Worm (Caenorhabditis elegans): Measurements from ENCODE around the gene lgc-5.

Gene lgc-5

ce11 chrIV:8354572-8354971 lies 12.1 kb downstream of the lgc-5 start, which contains the start of gene F17E9.3:
F17E9.3 (plus strand) TSS chrIV:8354872.
- TF ChIP-seq lin-54 (GFP tag; optimal IDR thresholded peaks at IDR 0.05) = no peak
- TF ChIP-seq egl-18 (GFP tag; IDR thresholded peaks at IDR 0.05) = no peak
- TF ChIP-seq nhr-179 (tag; optimal IDR thresholded peaks at IDR 0.05) = no peak
- no peak for TF ChIP-seq egl-44 (GFP tag; IDR thresholded peaks at IDR 0.05)
- TF ChIP-seq F37B4.10 (GFP tag; IDR thresholded peaks at IDR 0.05) = no peak
- no peak for TF ChIP-seq ekl-4 (GFP tag; IDR thresholded peaks at IDR 0.05)
- TF ChIP-seq tlf-1 (GFP tag; optimal IDR thresholded peaks at IDR 0.05) = no peak
- no peak for TF ChIP-seq snpc-3.4 (tag; optimal IDR thresholded peaks at IDR 0.05)
- TF ChIP-seq mel-28 (tag; optimal IDR thresholded peaks at IDR 0.05; ENCODE audit: borderline replicate concordance) = no peak
- TF ChIP-seq atf-7 (tag; optimal IDR thresholded peaks at IDR 0.05) = no peak
- no peak for TF ChIP-seq hlh-12 (tag; optimal IDR thresholded peaks at IDR 0.05)

- TF ChIP-seq let-607 (tag; optimal IDR thresholded peaks at IDR 0.05) = no peak
These were observed 13.1 kb downstream of the lgc-5 start, which contains the start of the genes F17E9.2 and col-116 for ce11 chrIV:8355592-8355991. F17E9.2 (plus strand) TSS chrIV:8355892. col-116 (plus strand) TSS chrIV:8355906.

- TF ChIP-seq let-607 (tag; optimal IDR thresholded peaks at IDR 0.05) (no peak), zfh-2 (GFP tag; conservative IDR thresholded peaks at IDR 0.05) (peak; percentile 84)
These were observed 14.8 kb downstream of the lgc-5 start for ce11 chrIV:8357299-8357698.

- no peak for TF ChIP-seq efl-1 (GFP tag; optimal IDR thresholded peaks at IDR 0.05)
- TF ChIP-seq mcd-1 (GFP tag; IDR thresholded peaks at IDR 0.05) = no peak
- TF ChIP-seq Y67H2A.10 (GFP tag; conservative IDR thresholded peaks at IDR 0.05) = no peak
- TF ChIP-seq F23B12.7 (tag; optimal IDR thresholded peaks at IDR 0.05; ENCODE audit: insufficient read depth) = no peak
- no peak for TF ChIP-seq zim-3 (tag; optimal IDR thresholded peaks at IDR 0.05)
- TF ChIP-seq F33H1.4 (GFP tag; IDR thresholded peaks at IDR 0.05) = no peak
- TF ChIP-seq rpc-1 (optimal IDR thresholded peaks at IDR 0.05) = no peak
- no peak for TF ChIP-seq rpc-1 (tag; optimal IDR thresholded peaks at IDR 0.05)
- TF ChIP-seq dpl-1 (GFP tag; optimal IDR thresholded peaks at IDR 0.05) = no peak
- no peak for TF ChIP-seq let-607 (tag; optimal IDR thresholded peaks at IDR 0.05)
- no peak for TF ChIP-seq ztf-22 (GFP tag; optimal IDR thresholded peaks at IDR 0.05)
- TF ChIP-seq Y53F4B.3 (GFP tag; IDR thresholded peaks at IDR 0.05) = no peak
- no peak for TF ChIP-seq F55B11.4 (tag; optimal IDR thresholded peaks at IDR 0.05; ENCODE audit: borderline replicate concordance, insufficient read depth)
These were observed 16.0 kb downstream of the lgc-5 start, which contains the start of gene D2096.13 for ce11 chrIV:8358492-8358891. D2096.13 (minus strand) TSS chrIV:8358592.

ce11 chrIV:8359716-8360407 lies 17.4 kb downstream of the lgc-5 start, which contains the start of gene D2096.5:
D2096.5 (minus strand) TSS chrIV:8359766.
- TF ChIP-seq snpc-1.3 (tag; optimal IDR thresholded peaks at IDR 0.05; ENCODE audit: insufficient read depth) (peak; percentile 30), hmg-1.2 (GFP tag; IDR thresholded peaks at IDR 0.05) (peak; percentile 93), F37B4.10 (GFP tag; IDR thresholded peaks at IDR 0.05) (no peak)

- TF ChIP-seq hsf-1 (GFP tag; IDR thresholded peaks at IDR 0.05) = no peak
- no peak for TF ChIP-seq ztf-26 (tag; optimal IDR thresholded peaks at IDR 0.05)
- no peak for TF ChIP-seq attf-6 (GFP tag; IDR thresholded peaks at IDR 0.05)
- TF ChIP-seq ceh-58 (GFP tag; IDR thresholded peaks at IDR 0.05) = no peak
These were observed 18.3 kb downstream of the lgc-5 start, which contains the start of gene sqv-1 for ce11 chrIV:8360817-8361216. sqv-1 (plus strand) TSS chrIV:8361117.
